Fruit fly (Drosophila melanogaster) whole organism, pupa: Measurements from ENCODE around the gene CG5592.

Experiments used
- CG13204 ChIP-seq: fragments of 200-800 bp; sonication (Bioruptor generic); optimal IDR thresholded peaks from 2 replicates; lab custom pipeline; 2018; ENCODE audit warnings: missing biosample characterization, mild to moderate bottlenecking, missing genetic modification characterization, moderate library complexity
- CG15710 ChIP-seq: fragments of 200-800 bp; sonication (Bioruptor generic); optimal IDR thresholded peaks from 2 replicates; lab custom pipeline; 2018; ENCODE audit warnings: missing biosample characterization, mild to moderate bottlenecking, missing genetic modification characterization, moderate library complexity
- CG32121 ChIP-seq: fragments of 200-800 bp; sonication (Bioruptor generic); IDR thresholded peaks from 2 replicates; pipeline ENCODE4 v1.3.6; 2022; ENCODE audit warnings: missing biosample characterization, missing genetic modification characterization
- CG4496 ChIP-seq: fragments of 200-800 bp; sonication (Bioruptor generic); IDR thresholded peaks from 3 replicates; pipeline ENCODE4 v1.3.6; 2022; ENCODE audit warnings: missing biosample characterization, missing genetic modification characterization
- D1 ChIP-seq: fragments of 200-800 bp; sonication (Bioruptor generic); optimal IDR thresholded peaks from 2 replicates; lab custom pipeline; 2018; ENCODE audit warnings: missing biosample characterization, mild to moderate bottlenecking, missing genetic modification characterization, moderate library complexity
- EcR ChIP-seq: fragments of 200-800 bp; sonication (Bioruptor generic); optimal IDR thresholded peaks from 3 replicates; lab custom pipeline; 2019; ENCODE audit warnings: missing biosample characterization, missing genetic modification characterization, mild to moderate bottlenecking, moderate library complexity, missing genetic modification reagents
- Pif1A ChIP-seq: fragments of 200-800 bp; sonication (Bioruptor generic); optimal IDR thresholded peaks from 3 replicates; lab custom pipeline; 2016; ENCODE audit warnings: missing biosample characterization, missing genetic modification characterization
- Pif1B ChIP-seq: fragments of 200-800 bp; sonication (Bioruptor generic); optimal IDR thresholded peaks from 3 replicates; lab custom pipeline; 2016; ENCODE audit warnings: missing biosample characterization, missing genetic modification characterization
- Snoo ChIP-seq: fragments of 200-800 bp; sonication (Bioruptor generic); optimal IDR thresholded peaks from 3 replicates; lab custom pipeline; 2017; ENCODE audit warnings: missing biosample characterization, mild to moderate bottlenecking, missing genetic modification characterization, inconsistent platforms
- rn ChIP-seq: fragments of 200-800 bp; sonication (Bioruptor generic); IDR thresholded peaks from 2 replicates; pipeline ENCODE4 v1.3.6; 2022; ENCODE audit warnings: missing biosample characterization, missing genetic modification characterization

The CG5592 gene

DNA sequence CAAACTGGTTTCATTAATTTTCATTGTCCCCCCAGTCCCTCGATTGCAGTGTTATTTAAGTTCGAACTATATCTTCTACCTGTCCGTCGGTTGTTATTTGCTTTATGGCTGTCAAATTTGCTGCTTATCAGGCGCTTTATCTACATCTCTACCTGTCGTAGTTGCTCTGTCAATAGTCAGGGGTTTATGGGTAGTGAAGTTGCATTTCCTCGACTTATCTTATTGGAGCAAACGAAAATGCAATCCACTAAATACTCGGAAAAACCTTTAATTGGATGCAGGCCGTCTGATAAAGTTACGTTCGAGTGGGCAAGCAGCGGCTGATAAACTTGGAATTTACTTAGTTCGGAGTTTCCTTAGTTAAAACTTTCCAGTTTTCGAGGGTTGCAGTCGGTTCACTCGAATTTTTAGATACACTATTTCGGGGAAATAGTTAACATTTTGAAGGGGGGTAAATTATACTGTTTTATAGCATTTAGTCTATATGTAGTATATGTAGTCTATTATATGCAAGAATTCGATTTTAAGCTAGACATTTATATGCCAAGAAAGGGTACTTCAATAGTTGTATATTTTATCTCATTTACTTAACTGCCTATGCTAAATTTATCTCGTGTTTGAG lies 49.8 kb downstream of the CG5592 start:
- TF ChIP-seq Pif1B (GFP tag; lab: Kevin White, UChicago), result no peak
- no peak for TF ChIP-seq CG13204 (GFP tag; lab: Kevin White, UChicago)
- no peak for TF ChIP-seq EcR (GFP tag; lab: Kevin White, UChicago)
- TF ChIP-seq Pif1A, result no peak
- TF ChIP-seq D1, result no peak
- no peak for TF ChIP-seq Snoo
- TF ChIP-seq CG4496 (GFP tag; lab: Robert Waterston, UW), result no peak
- TF ChIP-seq rn, result no peak
- no peak for TF ChIP-seq CG32121 (GFP tag; lab: Robert Waterston, UW)
- TF ChIP-seq CG15710, result no peak
